Fruit fly (Drosophila melanogaster): ENCODE results near the gene Krn.
A peak's percentile ranks its signal among the peaks of the same experiment; 100 is the strongest.

Krn gene

dm6 chr3L:17656716-17657395, 2.8 kb upstream of the Krn start (continued):
- peak; percentile 5 for TF ChIP-seq CG15601 (tag; optimal IDR thresholded peaks at IDR 0.05)
- TF ChIP-seq CG2120 (GFP tag; optimal IDR thresholded peaks at IDR 0.05), result no peak
- no peak for TF ChIP-seq vvl (GFP tag; IDR thresholded peaks at IDR 0.05)
- TF ChIP-seq fd96Cb (tag; optimal IDR thresholded peaks at IDR 0.05), result no peak
- no peak for TF ChIP-seq CG13424 (tag; optimal IDR thresholded peaks at IDR 0.05)
- no peak for TF ChIP-seq CG10321 (GFP tag; IDR thresholded peaks at IDR 0.05)
- TF ChIP-seq row (GFP tag; IDR thresholded peaks at IDR 0.05), result peak; percentile 31; the same call in 1 of the 3 replicates
- TF ChIP-seq eve (GFP tag; optimal IDR thresholded peaks at IDR 0.05), result no peak
- peak; percentile 38 for TF ChIP-seq CG1603 (tag; optimal IDR thresholded peaks at IDR 0.05)
- no peak for TF ChIP-seq kay (GFP tag; optimal IDR thresholded peaks at IDR 0.05)
- TF ChIP-seq CG33557 (GFP tag; optimal IDR thresholded peaks at IDR 0.05), result peak; percentile 29
- TF ChIP-seq B-H2 (GFP tag; optimal IDR thresholded peaks at IDR 0.05), result no peak
- TF ChIP-seq sd (tag; optimal IDR thresholded peaks at IDR 0.05), result peak; percentile 1
- TF ChIP-seq Sox102F (GFP tag; optimal IDR thresholded peaks at IDR 0.05), result peak; percentile 48
- no peak for TF ChIP-seq GATAe (GFP tag; conservative IDR thresholded peaks at IDR 0.05)
- TF ChIP-seq CG6791 (GFP tag; IDR thresholded peaks at IDR 0.05; ENCODE audit: partially characterized antibody), result no peak
- peak; percentile 8 for TF ChIP-seq Lhr (GFP tag; optimal IDR thresholded peaks at IDR 0.05)
- TF ChIP-seq Chrac-16 (GFP tag; optimal IDR thresholded peaks at IDR 0.05), result no peak
- TF ChIP-seq CG43689 (GFP tag; IDR thresholded peaks at IDR 0.05), result no peak
- TF ChIP-seq Hey (tag; optimal IDR thresholded peaks at IDR 0.05), result peak; percentile 86
- no peak for TF ChIP-seq zen2 (GFP tag; IDR thresholded peaks at IDR 0.05; ENCODE audit: partially characterized antibody)
- TF ChIP-seq CG2875 (GFP tag; optimal IDR thresholded peaks at IDR 0.05), result peak; percentile 33
- peak; percentile 5 for TF ChIP-seq CG12299 (tag; optimal IDR thresholded peaks at IDR 0.05)
- TF ChIP-seq kni (GFP tag; optimal IDR thresholded peaks at IDR 0.05), result no peak
- no peak for TF ChIP-seq CG9932 (GFP tag; IDR thresholded peaks at IDR 0.05)
- TF ChIP-seq CG15696 (tag; optimal IDR thresholded peaks at IDR 0.05), result peak; percentile 7
- peak; percentile 1 for TF ChIP-seq CG7839 (tag; optimal IDR thresholded peaks at IDR 0.05)
- peak in 1 of 2 experiments; percentile 38 for TF ChIP-seq Pdp1 (GFP tag; optimal IDR thresholded peaks at IDR 0.05)
- TF ChIP-seq CG8944 (GFP tag; optimal IDR thresholded peaks at IDR 0.05), result no peak
- no peak for TF ChIP-seq Rx (GFP tag; IDR thresholded peaks at IDR 0.05)
- peak; percentile 2 for TF ChIP-seq CG12104 (GFP tag; optimal IDR thresholded peaks at IDR 0.05)
- no peak for TF ChIP-seq CG18619 (GFP tag; optimal IDR thresholded peaks at IDR 0.05)
- TF ChIP-seq CG11504 (tag; optimal IDR thresholded peaks at IDR 0.05), result peak; percentile 3
- no peak for TF ChIP-seq sc (optimal IDR thresholded peaks at IDR 0.05)
- TF ChIP-seq sc (GFP tag; optimal IDR thresholded peaks at IDR 0.05), result peak; percentile 28
- no peak for TF ChIP-seq CG4730 (GFP tag; IDR thresholded peaks at IDR 0.05)
- TF ChIP-seq bsh (GFP tag; optimal IDR thresholded peaks at IDR 0.05), result peak in 1 of 2 experiments; percentile 46
- TF ChIP-seq so (GFP tag; IDR thresholded peaks at IDR 0.05), result 0 out of 3 replicates have a peak, but pooled peaks have one; percentile 8
- TF ChIP-seq nerfin-2 (GFP tag; IDR thresholded peaks at IDR 0.05; ENCODE audit: partially characterized antibody), result no peak
- TF ChIP-seq gem (tag; optimal IDR thresholded peaks at IDR 0.05), result peak; percentile 17
- peak; percentile 62 for TF ChIP-seq CG4707 (GFP tag; optimal IDR thresholded peaks at IDR 0.05)
- peak; percentile 26; the same call in 1 of the 2 replicates for TF ChIP-seq CG17328 (GFP tag; IDR thresholded peaks at IDR 0.05)
- TF ChIP-seq dmrt99B (tag; optimal IDR thresholded peaks at IDR 0.05), result no peak
- TF ChIP-seq CG1024 (GFP tag; IDR thresholded peaks at IDR 0.05), result 0 out of 2 replicates have a peak, but pooled peaks have one; percentile 20
- peak; percentile 62 for TF ChIP-seq fd64A (GFP tag; optimal IDR thresholded peaks at IDR 0.05)
- TF ChIP-seq Hr78 (GFP tag; optimal IDR thresholded peaks at IDR 0.05), result no peak
- TF ChIP-seq Hsf (GFP tag; optimal IDR thresholded peaks at IDR 0.05), result peak; percentile 8
- TF ChIP-seq CG1832 (GFP tag; optimal IDR thresholded peaks at IDR 0.05), result no peak

Measured in whole organism, embryonic.